Worm (Caenorhabditis elegans): Measurements from ENCODE around the gene srab-12.

DNA sequence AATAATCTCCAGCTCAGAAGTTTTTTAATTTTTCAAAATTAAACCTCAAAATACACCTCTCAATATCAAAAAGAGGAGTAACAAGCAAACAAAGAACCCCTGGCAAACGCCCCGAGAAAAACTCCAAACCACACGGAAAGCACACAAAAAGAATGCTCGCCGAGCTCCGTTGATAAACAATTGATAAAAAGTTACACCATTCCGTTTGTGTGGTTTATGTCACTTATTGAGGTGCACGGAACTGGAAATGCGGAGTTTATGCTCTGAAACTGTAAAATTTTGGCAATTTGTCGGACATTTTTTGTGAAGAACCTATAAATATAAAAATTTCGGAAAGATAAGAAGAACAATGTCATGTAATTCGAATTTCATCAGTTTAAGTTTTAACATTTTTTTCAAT, 31.1 kb downstream of the srab-12 start:
- TF ChIP-seq lin-15B (tag; optimal IDR thresholded peaks at IDR 0.05) (no peak), R02D3.7 (tag; optimal IDR thresholded peaks at IDR 0.05) (no peak), skn-1 (tag; optimal IDR thresholded peaks at IDR 0.05) (no peak), elt-1 (tag; optimal IDR thresholded peaks at IDR 0.05) (no peak), snpc-4 (tag; optimal IDR thresholded peaks at IDR 0.05) (no peak), aly-2 (tag; optimal IDR thresholded peaks at IDR 0.05) (no peak), pqm-1 (tag; optimal IDR thresholded peaks at IDR 0.05) (peak; percentile 67), nhr-76 (tag; optimal IDR thresholded peaks at IDR 0.05) (no peak), zag-1 (tag; optimal IDR thresholded peaks at IDR 0.05) (no peak), nhr-237 (tag; optimal IDR thresholded peaks at IDR 0.05) (no peak), nhr-25 (tag; optimal IDR thresholded peaks at IDR 0.05) (no peak)
